Worm (Caenorhabditis elegans) whole organism, L1 larva: ENCODE data around the gene Y116A8C.37.

ENCODE experiments used
- F16B12.6 ChIP-seq: fragments of 150-350 bp; optimal IDR thresholded peaks from 2 replicates; lab custom pipeline; 2014; ENCODE audit warnings: missing biosample characterization, missing genetic modification characterization
- ceh-82 ChIP-seq, 3 experiments: fragments of 150-350 bp in 1 of 3; sonication (generic microtip) in 2 of 3; optimal IDR thresholded peaks; 2 replicates each; lab custom pipeline; 2014 to 2017; ENCODE audit warnings: missing biosample characterization in 3 of 3, missing genetic modification characterization in 3 of 3
- ceh-88 ChIP-seq: fragments of 200-800 bp; sonication (Bioruptor generic); IDR thresholded peaks from 2 replicates; pipeline ENCODE4 v1.3.6; 2022; ENCODE audit warnings: missing genetic modification characterization, missing compliant biosample characterization
- dsc-1 ChIP-seq: sonication (generic microtip); optimal IDR thresholded peaks from 2 replicates; lab custom pipeline; 2016; ENCODE audit warnings: mild to moderate bottlenecking, missing genetic modification characterization, missing compliant biosample characterization
- irx-1 ChIP-seq: sonication (generic microtip); optimal IDR thresholded peaks from 2 replicates; lab custom pipeline; 2016; ENCODE audit warnings: missing genetic modification characterization, missing compliant biosample characterization
- lin-15B ChIP-seq: fragments of 150-350 bp; sonication (generic microtip); optimal IDR thresholded peaks from 3 replicates; lab custom pipeline; 2014; ENCODE audit warnings: missing biosample characterization, missing genetic modification characterization
- mdl-1 ChIP-seq, 2 experiments: fragments of 150-350 bp; optimal IDR thresholded peaks; 2 replicates each; lab custom pipeline; 2014 to 2017; ENCODE audit warnings: missing biosample characterization in 2 of 2, missing genetic modification characterization in 2 of 2, inconsistent platforms in 1 of 2
- pag-3 ChIP-seq: sonication (generic microtip); optimal IDR thresholded peaks from 2 replicates; lab custom pipeline; 2017; ENCODE audit warnings: missing genetic modification characterization, mild to moderate bottlenecking, missing compliant biosample characterization, antibody characterized with exemption, borderline replicate concordance; ENCODE audit not compliant: insufficient read depth
- skn-1 ChIP-seq: fragments of 150-350 bp; optimal IDR thresholded peaks from 2 replicates; lab custom pipeline; 2014; ENCODE audit warnings: missing biosample characterization, missing genetic modification characterization
- sox-4 ChIP-seq: sonication (generic microtip); optimal IDR thresholded peaks from 2 replicates; lab custom pipeline; 2016; ENCODE audit warnings: missing genetic modification characterization, missing compliant biosample characterization

DNA sequence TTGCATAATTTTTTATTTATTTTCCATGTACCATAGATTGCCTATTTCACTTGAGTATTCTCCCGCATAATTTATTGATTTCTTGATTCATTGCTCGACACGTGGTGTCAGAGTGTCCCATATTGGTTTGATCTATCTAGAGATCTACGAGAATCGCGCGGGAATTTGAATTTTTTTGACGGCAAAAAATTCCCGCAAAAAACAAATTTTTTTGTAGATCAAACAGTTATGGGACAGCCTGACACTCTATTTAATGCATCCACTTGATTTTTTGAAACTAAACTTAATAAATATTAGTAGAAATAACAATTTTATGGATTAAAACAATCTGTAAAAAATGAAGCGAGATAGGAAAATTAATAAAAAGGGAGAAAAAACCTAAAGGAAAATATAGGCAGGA is 5.0 kb downstream of the Y116A8C.37 start:
- TF ChIP-seq F16B12.6 (tag; lab: Kevin White, UChicago) (no peak), irx-1 (tag; lab: Kevin White, UChicago) (no peak), ceh-82 (tag; optimal IDR thresholded peaks at IDR 0.05; lab: Kevin White, UChicago) (no peak), sox-4 (tag; lab: Kevin White, UChicago) (no peak), pag-3 (no peak), skn-1 (tag; lab: Kevin White, UChicago) (no peak), dsc-1 (no peak), ceh-88 (GFP tag; lab: Robert Waterston, UW) (no peak), lin-15B (no peak), mdl-1 (tag; optimal IDR thresholded peaks at IDR 0.05; lab: Kevin White, UChicago) (no peak)
